Fruit fly (Drosophila melanogaster) whole organism, embryonic: ENCODE results near the gene CG45066.

ENCODE experiments used
- Atf3 ChIP-seq: fragments of 200-800 bp; sonication (Bioruptor generic); optimal IDR thresholded peaks from 3 replicates; lab custom pipeline; 2016; ENCODE audit warnings: missing biosample characterization, missing genetic modification characterization
- CG10267 ChIP-seq: fragments of 200-800 bp; sonication (Bioruptor generic); optimal IDR thresholded peaks from 2 replicates; lab custom pipeline; 2018; ENCODE audit warnings: missing biosample characterization, mild to moderate bottlenecking, missing genetic modification characterization, moderate library complexity
- CG10565 ChIP-seq: fragments of 200-800 bp; sonication (Bioruptor generic); optimal IDR thresholded peaks from 3 replicates; lab custom pipeline; 2016; ENCODE audit warnings: missing biosample characterization, mild to moderate bottlenecking, missing genetic modification characterization
- CG10654 ChIP-seq: fragments of 200-800 bp; sonication (Bioruptor generic); optimal IDR thresholded peaks from 2 replicates; lab custom pipeline; 2016; ENCODE audit warnings: missing biosample characterization, missing genetic modification characterization
- CG11456 ChIP-seq: fragments of 200-800 bp; sonication (Bioruptor generic); IDR thresholded peaks from 3 replicates; pipeline ENCODE4 v1.3.6; 2022; ENCODE audit warnings: missing biosample characterization, missing genetic modification characterization
- CG1233 ChIP-seq: fragments of 200-800 bp; sonication (Bioruptor generic); optimal IDR thresholded peaks from 4 replicates; lab custom pipeline; 2018; ENCODE audit warnings: missing biosample characterization, mild to moderate bottlenecking, missing genetic modification characterization
- CG13296 ChIP-seq: fragments of 200-800 bp; sonication (Bioruptor generic); optimal IDR thresholded peaks from 3 replicates; lab custom pipeline; 2018; ENCODE audit warnings: missing biosample characterization, mild to moderate bottlenecking, missing genetic modification characterization
- CG13624 ChIP-seq: fragments of 200-800 bp; sonication (Bioruptor generic); optimal IDR thresholded peaks from 2 replicates; lab custom pipeline; 2016; ENCODE audit warnings: missing biosample characterization, missing genetic modification characterization
- CG13775 ChIP-seq: fragments of 200-800 bp; sonication (Bioruptor generic); optimal IDR thresholded peaks from 3 replicates; lab custom pipeline; 2017; ENCODE audit warnings: missing biosample characterization, mild to moderate bottlenecking, missing genetic modification characterization
- CG14441 ChIP-seq: fragments of 200-800 bp; sonication (Bioruptor generic); IDR thresholded peaks from 2 replicates; pipeline ENCODE4 v1.3.6; 2022; ENCODE audit warnings: missing biosample characterization, missing genetic modification characterization
- CG14667 ChIP-seq: fragments of 200-800 bp; sonication (Bioruptor generic); IDR thresholded peaks from 2 replicates; pipeline ENCODE4 v1.3.6; 2022; ENCODE audit warnings: missing biosample characterization, missing genetic modification characterization
- CG1647 ChIP-seq: fragments of 200-800 bp; sonication (Bioruptor generic); optimal IDR thresholded peaks from 3 replicates; lab custom pipeline; 2016; ENCODE audit warnings: missing biosample characterization, missing genetic modification characterization
- CG1792 ChIP-seq: fragments of 200-800 bp; sonication (Bioruptor generic); optimal IDR thresholded peaks from 2 replicates; lab custom pipeline; 2016; ENCODE audit warnings: missing biosample characterization, missing genetic modification characterization
- CG1832 ChIP-seq: fragments of 200-800 bp; sonication (Bioruptor generic); optimal IDR thresholded peaks from 2 replicates; lab custom pipeline; 2017; ENCODE audit warnings: missing biosample characterization, mild to moderate bottlenecking, missing genetic modification characterization, inconsistent platforms
- CG2202 ChIP-seq: fragments of 200-800 bp; sonication (Bioruptor generic); optimal IDR thresholded peaks from 2 replicates; lab custom pipeline; 2018; ENCODE audit warnings: missing biosample characterization, mild to moderate bottlenecking, missing genetic modification characterization
- CG31224 ChIP-seq: fragments of 200-800 bp; sonication (Bioruptor generic); IDR thresholded peaks from 2 replicates; pipeline ENCODE4 v1.3.6; 2022; ENCODE audit warnings: missing biosample characterization, missing genetic modification characterization
- CG31388 ChIP-seq: fragments of 200-800 bp; sonication (Bioruptor generic); optimal IDR thresholded peaks from 2 replicates; lab custom pipeline; 2016; ENCODE audit warnings: missing biosample characterization, missing genetic modification characterization
- CG3281 ChIP-seq: fragments of 200-800 bp; sonication (Bioruptor generic); optimal IDR thresholded peaks from 3 replicates; lab custom pipeline; 2017; ENCODE audit warnings: missing biosample characterization, mild to moderate bottlenecking, missing genetic modification characterization
- CG34422 ChIP-seq: fragments of 200-800 bp; sonication (Bioruptor generic); IDR thresholded peaks from 3 replicates; pipeline ENCODE4 v1.3.6; 2022; ENCODE audit warnings: missing biosample characterization, missing genetic modification characterization
- CG6689 ChIP-seq: fragments of 200-800 bp; sonication (Bioruptor generic); IDR thresholded peaks from 2 replicates; pipeline ENCODE4 v1.3.6; 2022; ENCODE audit warnings: missing biosample characterization, missing genetic modification characterization
- Fer1 ChIP-seq: fragments of 200-800 bp; sonication (Bioruptor generic); optimal IDR thresholded peaks from 2 replicates; lab custom pipeline; 2017; ENCODE audit warnings: missing biosample characterization, mild to moderate bottlenecking, missing genetic modification characterization
- Gug ChIP-seq: fragments of 200-800 bp; sonication (Bioruptor generic); IDR thresholded peaks from 4 replicates; pipeline ENCODE4 v1.3.6; 2022; ENCODE audit warnings: missing biosample characterization, missing genetic modification characterization
- HHEX ChIP-seq: fragments of 200-800 bp; sonication (Bioruptor generic); optimal IDR thresholded peaks from 3 replicates; lab custom pipeline; 2017; ENCODE audit warnings: missing biosample characterization, mild to moderate bottlenecking, missing genetic modification characterization, missing genetic modification reagents
- HLH4C ChIP-seq: fragments of 200-800 bp; sonication (Bioruptor generic); IDR thresholded peaks from 3 replicates; pipeline ENCODE4 v1.3.6; 2022; ENCODE audit warnings: missing biosample characterization, missing genetic modification characterization; ENCODE audit not compliant: partially characterized antibody
- Med ChIP-seq: fragments of 200-800 bp; sonication (Bioruptor generic); peaks from one replicate; lab custom pipeline; 2016; ENCODE audit warnings: missing biosample characterization, missing genetic modification characterization, mild to moderate bottlenecking, inconsistent platforms, moderate library complexity
- Meics ChIP-seq: fragments of 200-800 bp; sonication (Bioruptor generic); optimal IDR thresholded peaks from 2 replicates; lab custom pipeline; 2017; ENCODE audit warnings: missing biosample characterization, mild to moderate bottlenecking, missing genetic modification characterization
- Mes4 ChIP-seq: fragments of 200-800 bp; sonication (Bioruptor generic); optimal IDR thresholded peaks from 2 replicates; lab custom pipeline; 2016; ENCODE audit warnings: missing biosample characterization, missing genetic modification characterization
- Oli ChIP-seq: fragments of 200-800 bp; sonication (Bioruptor generic); optimal IDR thresholded peaks from 2 replicates; lab custom pipeline; 2018; ENCODE audit warnings: missing biosample characterization, mild to moderate bottlenecking, missing genetic modification characterization, moderate library complexity
- Ptx1 ChIP-seq: fragments of 200-800 bp; sonication (Bioruptor generic); IDR thresholded peaks from 2 replicates; pipeline ENCODE4 v1.3.6; 2022; ENCODE audit warnings: missing biosample characterization, missing genetic modification characterization
- Sin3A ChIP-seq: fragments of >200 bp; optimal IDR thresholded peaks from 2 replicates; lab custom pipeline; 2018
- Xrp1 ChIP-seq: fragments of 200-800 bp; sonication (Bioruptor generic); IDR thresholded peaks from 2 replicates; pipeline ENCODE4 v1.3.6; 2022; ENCODE audit warnings: missing biosample characterization, missing genetic modification characterization
- bowl ChIP-seq: fragments of 200-800 bp; sonication (Bioruptor generic); IDR thresholded peaks from 2 replicates; pipeline ENCODE4 v1.3.6; 2022; ENCODE audit warnings: missing biosample characterization, missing genetic modification characterization
- chm ChIP-seq: fragments of 200-800 bp; sonication (Bioruptor generic); IDR thresholded peaks from 2 replicates; pipeline ENCODE4 v1.3.6; 2022; ENCODE audit warnings: missing biosample characterization, missing genetic modification characterization
- esg ChIP-seq: fragments of 200-800 bp; sonication (Bioruptor generic); conservative IDR thresholded peaks from 2 replicates; pipeline ENCODE4 v1.3.6; 2022; ENCODE audit warnings: missing biosample characterization, missing genetic modification characterization
- eyg ChIP-seq: fragments of 200-800 bp; sonication (Bioruptor generic); optimal IDR thresholded peaks from 3 replicates; lab custom pipeline; 2016; ENCODE audit warnings: missing biosample characterization, missing genetic modification characterization
- fu2 ChIP-seq: fragments of 200-800 bp; sonication (Bioruptor generic); optimal IDR thresholded peaks from 2 replicates; lab custom pipeline; 2016; ENCODE audit warnings: missing biosample characterization, missing genetic modification characterization
- gem ChIP-seq: fragments of 200-800 bp; sonication (Bioruptor generic); optimal IDR thresholded peaks from 2 replicates; lab custom pipeline; 2019; ENCODE audit warnings: missing biosample characterization, mild to moderate bottlenecking, missing genetic modification characterization, moderate library complexity
- hkb ChIP-seq, 2 experiments: fragments of 200-800 bp in 1 of 2; fragments of >200 bp in 1 of 2; sonication (Bioruptor generic) in 1 of 2; IDR thresholded peaks in 1 of 2; optimal IDR thresholded peaks in 1 of 2; 2 replicates each; pipeline versions ENCODE4 v1.3.6 to Lab custom; 2017 to 2022; ENCODE audit warnings: missing biosample characterization in 1 of 2, missing genetic modification characterization in 1 of 2
- lilli ChIP-seq: fragments of 200-800 bp; sonication (Bioruptor generic); optimal IDR thresholded peaks from 3 replicates; lab custom pipeline; 2016; ENCODE audit warnings: missing biosample characterization, missing genetic modification characterization
- nom ChIP-seq: fragments of 200-800 bp; sonication (Bioruptor generic); optimal IDR thresholded peaks from 2 replicates; lab custom pipeline; 2017; ENCODE audit warnings: missing biosample characterization, missing genetic modification characterization, mild to moderate bottlenecking, moderate library complexity, missing genetic modification reagents
- oc ChIP-seq: fragments of 200-800 bp; sonication (Bioruptor generic); optimal IDR thresholded peaks from 2 replicates; lab custom pipeline; 2018; ENCODE audit warnings: missing biosample characterization, mild to moderate bottlenecking, missing genetic modification characterization, moderate library complexity
- onecut ChIP-seq: fragments of 200-800 bp; sonication (Bioruptor generic); IDR thresholded peaks from 2 replicates; pipeline ENCODE4 v1.3.6; 2022; ENCODE audit warnings: missing biosample characterization, missing genetic modification characterization
- schlank ChIP-seq: fragments of 200-800 bp; sonication (Bioruptor generic); optimal IDR thresholded peaks from 2 replicates; lab custom pipeline; 2018; ENCODE audit warnings: missing biosample characterization, mild to moderate bottlenecking, missing genetic modification characterization
- stc ChIP-seq: fragments of 200-800 bp; sonication (Bioruptor generic); IDR thresholded peaks from 2 replicates; pipeline ENCODE4 v1.3.6; 2022; ENCODE audit warnings: missing biosample characterization, missing genetic modification characterization
- tgo ChIP-seq: fragments of 200-800 bp; sonication (Bioruptor generic); IDR thresholded peaks from 3 replicates; pipeline ENCODE4 v1.3.6; 2022; ENCODE audit warnings: missing biosample characterization, missing genetic modification characterization
- trem ChIP-seq: fragments of 200-800 bp; optimal IDR thresholded peaks from 3 replicates; lab custom pipeline; 2019; ENCODE audit warnings: missing biosample characterization, mild to moderate bottlenecking, missing genetic modification characterization, moderate library complexity
- wek ChIP-seq: fragments of 200-800 bp; sonication (Bioruptor generic); optimal IDR thresholded peaks from 3 replicates; lab custom pipeline; 2018; ENCODE audit warnings: missing biosample characterization, mild to moderate bottlenecking, missing genetic modification characterization, moderate library complexity
- wor ChIP-seq: fragments of 200-800 bp; sonication (Bioruptor generic); IDR thresholded peaks from 2 replicates; pipeline ENCODE4 v1.3.6; 2022; ENCODE audit warnings: missing biosample characterization, missing genetic modification characterization
- zf30C ChIP-seq: fragments of 200-800 bp; sonication (Bioruptor generic); optimal IDR thresholded peaks from 3 replicates; lab custom pipeline; 2018; ENCODE audit warnings: missing biosample characterization, mild to moderate bottlenecking, missing genetic modification characterization

CG45066 gene

dm6 chr3L:3148125-3149059 lies 37.4 kb upstream of the CG45066 start, which contains the start of the genes Usp5 and BtbVII (continued):
- TF ChIP-seq Fer1 (GFP tag; lab: Kevin White, UChicago) (peak; percentile 59), chm (peak; percentile 36; the same call in 1 of the 2 replicates), CG1832 (GFP tag; lab: Kevin White, UChicago) (no peak), HHEX (no peak), CG31388 (GFP tag; lab: Kevin White, UChicago) (no peak), Xrp1 (GFP tag; lab: Robert Waterston, UW) (peak; percentile 71), CG3281 (GFP tag; lab: Kevin White, UChicago) (peak; percentile 44), wek (peak; percentile 49), wor (GFP tag; lab: Robert Waterston, UW) (no peak), gem (peak; percentile 65), trem (tag; lab: Kevin White, UChicago) (peak; percentile 99), tgo (peak; percentile 60; the same call in 1 of the 3 replicates), CG31224 (GFP tag; lab: Robert Waterston, UW) (0 out of 2 replicates have a peak, but pooled peaks have one; percentile 10), CG14667 (no peak), HLH4C (GFP tag; lab: Robert Waterston, UW) (peak; percentile 93), schlank (tag; lab: Kevin White, UChicago) (peak; percentile 24), CG34422 (GFP tag; lab: Robert Waterston, UW) (peak; percentile 86; the same call in 1 of the 3 replicates), stc (GFP tag; lab: Robert Waterston, UW) (no peak), nom (peak; percentile 51), CG10267 (tag; lab: Kevin White, UChicago) (peak; percentile 57), CG1233 (GFP tag; lab: Kevin White, UChicago) (no peak), lilli (GFP tag; lab: Kevin White, UChicago) (peak; percentile 84), oc (tag; lab: Kevin White, UChicago) (no peak), Oli (tag; lab: Kevin White, UChicago) (peak; percentile 39), CG11456 (GFP tag; lab: Robert Waterston, UW) (no peak), CG13775 (GFP tag; lab: Kevin White, UChicago) (peak; percentile 70), eyg (peak; percentile 22), CG10565 (GFP tag; lab: Kevin White, UChicago) (no peak), esg (GFP tag; lab: Robert Waterston, UW) (no peak), onecut (GFP tag; lab: Robert Waterston, UW) (0 out of 2 replicates have a peak, but pooled peaks have one; percentile 19), Mes4 (GFP tag; lab: Kevin White, UChicago) (peak; percentile 9), Sin3A (lab: Kevin White, UChicago) (peak; percentile 90), Gug (GFP tag; lab: Robert Waterston, UW) (peak; percentile 65; the same call in 2 of the 4 replicates), zf30C (GFP tag; lab: Kevin White, UChicago) (no peak), CG13296 (GFP tag; lab: Kevin White, UChicago) (peak; percentile 39), CG6689 (GFP tag; lab: Robert Waterston, UW) (0 out of 2 replicates have a peak, but pooled peaks have one; percentile 27), Ptx1 (GFP tag; lab: Robert Waterston, UW) (peak; percentile 58), fu2 (GFP tag; lab: Kevin White, UChicago) (peak; percentile 28), CG2202 (no peak), CG1647 (GFP tag; lab: Kevin White, UChicago) (no peak), bowl (GFP tag; lab: Robert Waterston, UW) (no peak), hkb (optimal IDR thresholded peaks at IDR 0.05; lab: Kevin White, UChicago) (peak; percentile 77), hkb (GFP tag; IDR thresholded peaks at IDR 0.05; lab: Robert Waterston, UW) (peak; percentile 50), CG13624 (GFP tag; lab: Kevin White, UChicago) (peak; percentile 70), CG14441 (GFP tag; lab: Robert Waterston, UW) (peak; percentile 64), Meics (GFP tag; lab: Kevin White, UChicago) (peak; percentile 23), Atf3 (GFP tag; lab: Kevin White, UChicago) (peak; percentile 41), CG10654 (GFP tag; lab: Kevin White, UChicago) (peak; percentile 39), Med (GFP tag; lab: Kevin White, UChicago) (peak; percentile 96), CG1792 (GFP tag; lab: Kevin White, UChicago) (peak; percentile 33)
